Fruit fly (Drosophila melanogaster) whole organism, embryonic: ENCODE measurements around the gene Mpc1.

Experiments
- Aef1 ChIP-seq: fragments of 200-800 bp; sonication (Bioruptor generic); IDR thresholded peaks from 3 replicates; pipeline ENCODE4 v1.3.6; 2022; ENCODE audit warnings: missing biosample characterization, missing genetic modification characterization
- Asciz ChIP-seq: fragments of 200-800 bp; sonication (Bioruptor generic); optimal IDR thresholded peaks from 2 replicates; lab custom pipeline; 2017; ENCODE audit warnings: missing biosample characterization, mild to moderate bottlenecking, missing genetic modification characterization, missing genetic modification reagents
- B-H1 ChIP-seq: fragments of 200-800 bp; sonication (Bioruptor generic); IDR thresholded peaks from 3 replicates; pipeline ENCODE4 v1.3.6; 2022; ENCODE audit warnings: missing biosample characterization, missing genetic modification characterization
- C15 ChIP-seq: fragments of 200-800 bp; sonication (Bioruptor generic); IDR thresholded peaks from 3 replicates; pipeline ENCODE4 v1.3.6; 2022; ENCODE audit warnings: missing biosample characterization, missing genetic modification characterization
- CG10321 ChIP-seq: fragments of 200-800 bp; sonication (Bioruptor generic); IDR thresholded peaks from 2 replicates; pipeline ENCODE4 v1.3.6; 2022; ENCODE audit warnings: missing biosample characterization, missing genetic modification characterization
- CG11456 ChIP-seq: fragments of 200-800 bp; sonication (Bioruptor generic); IDR thresholded peaks from 3 replicates; pipeline ENCODE4 v1.3.6; 2022; ENCODE audit warnings: missing biosample characterization, missing genetic modification characterization
- CG11695 ChIP-seq: fragments of 200-800 bp; sonication (Bioruptor generic); IDR thresholded peaks from 3 replicates; pipeline ENCODE4 v1.3.6; 2022; ENCODE audit warnings: missing biosample characterization, missing genetic modification characterization
- CG12299 ChIP-seq: fragments of 200-800 bp; sonication (Bioruptor generic); optimal IDR thresholded peaks from 2 replicates; lab custom pipeline; 2018; ENCODE audit warnings: missing biosample characterization, mild to moderate bottlenecking, missing genetic modification characterization
- CG12744 ChIP-seq: fragments of 200-800 bp; sonication (Bioruptor generic); optimal IDR thresholded peaks from 2 replicates; lab custom pipeline; 2016; ENCODE audit warnings: missing biosample characterization, missing genetic modification characterization
- CG12769 ChIP-seq: fragments of 200-800 bp; sonication (Bioruptor generic); optimal IDR thresholded peaks from 2 replicates; lab custom pipeline; 2019; ENCODE audit warnings: missing biosample characterization, mild to moderate bottlenecking, missing genetic modification characterization, moderate library complexity
- CG16779 ChIP-seq: fragments of 200-800 bp; sonication (Bioruptor generic); IDR thresholded peaks from 2 replicates; pipeline ENCODE4 v1.3.6; 2022; ENCODE audit warnings: missing biosample characterization, missing genetic modification characterization
- CG17359 ChIP-seq: fragments of 200-800 bp; sonication (Bioruptor generic); optimal IDR thresholded peaks from 3 replicates; lab custom pipeline; 2018; ENCODE audit warnings: missing biosample characterization, mild to moderate bottlenecking, missing genetic modification characterization, moderate library complexity
- CG1792 ChIP-seq: fragments of 200-800 bp; sonication (Bioruptor generic); optimal IDR thresholded peaks from 2 replicates; lab custom pipeline; 2016; ENCODE audit warnings: missing biosample characterization, missing genetic modification characterization
- CG18262 ChIP-seq: fragments of 200-800 bp; optimal IDR thresholded peaks from 3 replicates; lab custom pipeline; 2019; ENCODE audit warnings: missing biosample characterization, mild to moderate bottlenecking, missing genetic modification characterization, moderate library complexity
- CG34376 ChIP-seq: fragments of 200-800 bp; sonication (Bioruptor generic); optimal IDR thresholded peaks from 2 replicates; lab custom pipeline; 2018; ENCODE audit warnings: missing biosample characterization, mild to moderate bottlenecking, missing genetic modification characterization
- CG4617 ChIP-seq: fragments of 200-800 bp; sonication (Bioruptor generic); optimal IDR thresholded peaks from 3 replicates; lab custom pipeline; 2016; ENCODE audit warnings: missing biosample characterization, missing genetic modification characterization, borderline replicate concordance
- CG6175 ChIP-seq: fragments of 200-800 bp; sonication (Bioruptor generic); IDR thresholded peaks from 3 replicates; pipeline ENCODE4 v1.3.6; 2022; ENCODE audit warnings: missing biosample characterization, missing genetic modification characterization
- CG6813 ChIP-seq: fragments of 200-800 bp; sonication (Bioruptor generic); optimal IDR thresholded peaks from 2 replicates; lab custom pipeline; 2017; ENCODE audit warnings: missing biosample characterization, missing genetic modification characterization, mild to moderate bottlenecking, moderate library complexity, missing genetic modification reagents
- D ChIP-seq, 2 experiments: fragments of 200-800 bp in 1 of 2; fragments of >200 bp in 1 of 2; sonication (Bioruptor generic) in 1 of 2; optimal IDR thresholded peaks; 2 replicates in 1 of 2; 3 replicates in 1 of 2; lab custom pipeline; 2017; ENCODE audit warnings: mild to moderate bottlenecking in 1 of 2, missing biosample characterization in 1 of 2, missing genetic modification characterization in 1 of 2, missing genetic modification reagents in 1 of 2
- D19B ChIP-seq: fragments of 200-800 bp; sonication (Bioruptor generic); optimal IDR thresholded peaks from 2 replicates; lab custom pipeline; 2017; ENCODE audit warnings: missing biosample characterization, mild to moderate bottlenecking, missing genetic modification characterization
- Deaf1 ChIP-seq: fragments of 200-800 bp; optimal IDR thresholded peaks from 3 replicates; lab custom pipeline; 2019; ENCODE audit warnings: missing biosample characterization, mild to moderate bottlenecking, missing genetic modification characterization, moderate library complexity
- Dek ChIP-seq: fragments of 200-800 bp; sonication (Bioruptor generic); optimal IDR thresholded peaks from 3 replicates; lab custom pipeline; 2019; ENCODE audit warnings: missing biosample characterization, mild to moderate bottlenecking, missing genetic modification characterization, moderate library complexity
- Ets65A ChIP-seq: fragments of 200-800 bp; sonication (Bioruptor generic); peaks from one replicate; lab custom pipeline; 2016; ENCODE audit warnings: missing biosample characterization, missing genetic modification characterization
- HmgZ ChIP-seq: fragments of 200-800 bp; sonication (Bioruptor generic); optimal IDR thresholded peaks from 2 replicates; lab custom pipeline; 2018; ENCODE audit warnings: missing biosample characterization, mild to moderate bottlenecking, missing genetic modification characterization
- Max ChIP-seq: fragments of 200-800 bp; sonication (Bioruptor generic); optimal IDR thresholded peaks from 2 replicates; lab custom pipeline; 2016; ENCODE audit warnings: missing biosample characterization, mild to moderate bottlenecking, missing genetic modification characterization
- Oli ChIP-seq: fragments of 200-800 bp; sonication (Bioruptor generic); optimal IDR thresholded peaks from 2 replicates; lab custom pipeline; 2018; ENCODE audit warnings: missing biosample characterization, mild to moderate bottlenecking, missing genetic modification characterization, moderate library complexity
- Opbp ChIP-seq: fragments of 200-800 bp; sonication (Bioruptor generic); IDR thresholded peaks from 3 replicates; pipeline ENCODE4 v1.3.6; 2022; ENCODE audit warnings: missing biosample characterization, missing genetic modification characterization; ENCODE audit not compliant: partially characterized antibody
- Trl ChIP-seq, 3 experiments: fragments of >200 bp in 2 of 3; fragments of 200-800 bp in 1 of 3; sonication (Bioruptor generic) in 1 of 3; optimal IDR thresholded peaks; 2 replicates in 1 of 3; 3 replicates in 2 of 3; lab custom pipeline; 2016 to 2017; ENCODE audit warnings: missing biosample characterization in 1 of 3, missing genetic modification characterization in 1 of 3
- ab ChIP-seq: fragments of 200-800 bp; sonication (Bioruptor generic); optimal IDR thresholded peaks from 2 replicates; lab custom pipeline; 2016; ENCODE audit warnings: missing biosample characterization, missing genetic modification characterization
- abd-A ChIP-seq: fragments of 200-800 bp; sonication (Bioruptor generic); optimal IDR thresholded peaks from 3 replicates; lab custom pipeline; 2019; ENCODE audit warnings: missing biosample characterization, mild to moderate bottlenecking, missing genetic modification characterization, moderate library complexity
- ac ChIP-seq: fragments of 200-800 bp; sonication (Bioruptor generic); optimal IDR thresholded peaks from 3 replicates; lab custom pipeline; 2017; ENCODE audit warnings: missing biosample characterization, mild to moderate bottlenecking, missing genetic modification characterization
- caup ChIP-seq: fragments of 200-800 bp; sonication (Bioruptor generic); optimal IDR thresholded peaks from 3 replicates; lab custom pipeline; 2017; ENCODE audit warnings: missing biosample characterization, mild to moderate bottlenecking, missing genetic modification characterization, moderate library complexity; ENCODE audit not compliant: severe bottlenecking
- gem ChIP-seq: fragments of 200-800 bp; sonication (Bioruptor generic); optimal IDR thresholded peaks from 2 replicates; lab custom pipeline; 2019; ENCODE audit warnings: missing biosample characterization, mild to moderate bottlenecking, missing genetic modification characterization, moderate library complexity
- klu ChIP-seq: fragments of 200-800 bp; sonication (Bioruptor generic); IDR thresholded peaks from 2 replicates; pipeline ENCODE4 v1.3.6; 2022; ENCODE audit warnings: missing biosample characterization, missing genetic modification characterization
- lbe ChIP-seq: fragments of 200-800 bp; sonication (Bioruptor generic); optimal IDR thresholded peaks from 2 replicates; lab custom pipeline; 2016; ENCODE audit warnings: missing biosample characterization, mild to moderate bottlenecking, missing genetic modification characterization
- mirr ChIP-seq: fragments of 200-800 bp; sonication (Bioruptor generic); optimal IDR thresholded peaks from 3 replicates; lab custom pipeline; 2018; ENCODE audit warnings: missing biosample characterization, mild to moderate bottlenecking, missing genetic modification characterization
- pita ChIP-seq: fragments of 200-800 bp; sonication (Bioruptor generic); optimal IDR thresholded peaks from 2 replicates; lab custom pipeline; 2017; ENCODE audit warnings: missing biosample characterization, mild to moderate bottlenecking, missing genetic modification characterization
- pzg ChIP-seq: fragments of 200-800 bp; sonication (Bioruptor generic); optimal IDR thresholded peaks from 3 replicates; lab custom pipeline; 2018; ENCODE audit warnings: missing biosample characterization, mild to moderate bottlenecking, missing genetic modification characterization, moderate library complexity
- sob ChIP-seq: fragments of 200-800 bp; sonication (Bioruptor generic); IDR thresholded peaks from 2 replicates; pipeline ENCODE4 v1.3.6; 2022; ENCODE audit warnings: missing biosample characterization, missing genetic modification characterization
- sug ChIP-seq: fragments of 200-800 bp; optimal IDR thresholded peaks from 2 replicates; lab custom pipeline; 2019; ENCODE audit warnings: missing biosample characterization, mild to moderate bottlenecking, missing genetic modification characterization, moderate library complexity
- tio ChIP-seq: fragments of 200-800 bp; sonication (Bioruptor generic); optimal IDR thresholded peaks from 2 replicates; lab custom pipeline; 2017; ENCODE audit warnings: missing biosample characterization, missing genetic modification characterization, inconsistent platforms
- tll ChIP-seq, 2 experiments: fragments of 200-800 bp in 1 of 2; fragments of >200 bp in 1 of 2; sonication (Bioruptor generic) in 1 of 2; optimal IDR thresholded peaks; 2 replicates each; lab custom pipeline; 2017 to 2019; ENCODE audit warnings: missing biosample characterization in 2 of 2, missing genetic modification characterization in 2 of 2, mild to moderate bottlenecking in 1 of 2, moderate library complexity in 1 of 2
- trem ChIP-seq: fragments of 200-800 bp; optimal IDR thresholded peaks from 3 replicates; lab custom pipeline; 2019; ENCODE audit warnings: missing biosample characterization, mild to moderate bottlenecking, missing genetic modification characterization, moderate library complexity
- z ChIP-seq: fragments of 200-800 bp; sonication (Bioruptor generic); IDR thresholded peaks from 3 replicates; pipeline ENCODE4 v1.3.6; 2022; ENCODE audit warnings: missing biosample characterization, missing genetic modification characterization

Mpc1 gene

dm6 chr3R:18928346-18928917 is at the start of gene Mpc1 (continued):
- TF ChIP-seq B-H1 (GFP tag; lab: Robert Waterston, UW) (no peak), sob (GFP tag; lab: Robert Waterston, UW) (peak; percentile 5; the same call in 1 of the 2 replicates), Dek (tag; lab: Kevin White, UChicago) (no peak), z (GFP tag; lab: Robert Waterston, UW) (no peak), CG6175 (GFP tag; lab: Robert Waterston, UW) (no peak), Aef1 (peak; percentile 8; the same call in 1 of the 3 replicates), trem (tag; lab: Kevin White, UChicago) (no peak), CG4617 (GFP tag; lab: Kevin White, UChicago) (peak; percentile 22), Opbp (GFP tag; lab: Robert Waterston, UW) (peak; percentile 84), caup (GFP tag; lab: Kevin White, UChicago) (no peak), CG11695 (GFP tag; lab: Robert Waterston, UW) (no peak), ab (GFP tag; lab: Kevin White, UChicago) (no peak), tll (GFP tag; optimal IDR thresholded peaks at IDR 0.05; lab: Kevin White, UChicago) (peak in 1 of 2 experiments; percentile 20), HmgZ (tag; lab: Kevin White, UChicago) (no peak), ac (GFP tag; lab: Kevin White, UChicago) (no peak), C15 (GFP tag; lab: Robert Waterston, UW) (no peak), sug (peak; percentile 22), Deaf1 (tag; lab: Kevin White, UChicago) (no peak), pita (GFP tag; lab: Kevin White, UChicago) (no peak), tio (GFP tag; lab: Kevin White, UChicago) (no peak), CG12299 (no peak), Oli (tag; lab: Kevin White, UChicago) (no peak), Max (GFP tag; lab: Kevin White, UChicago) (no peak), lbe (GFP tag; lab: Kevin White, UChicago) (no peak), D (optimal IDR thresholded peaks at IDR 0.05; lab: Kevin White, UChicago) (no peak), D (GFP tag; optimal IDR thresholded peaks at IDR 0.05; lab: Kevin White, UChicago) (no peak), CG34376 (GFP tag; lab: Kevin White, UChicago) (peak; percentile 29), klu (GFP tag; lab: Robert Waterston, UW) (no peak)

dm6 chr3R:18964819-18965218 is 36.4 kb upstream of the Mpc1 start:
- no peak for TF ChIP-seq gem (tag; lab: Kevin White, UChicago)
- peak; percentile 73 for TF ChIP-seq abd-A
- peak; percentile 71 for TF ChIP-seq Ets65A (GFP tag; lab: Kevin White, UChicago)
- 0 out of 3 replicates have a peak, but pooled peaks have one; percentile 31 for TF ChIP-seq CG11456 (GFP tag; lab: Robert Waterston, UW)
- peak; percentile 51 for TF ChIP-seq mirr (GFP tag; lab: Kevin White, UChicago)
- TF ChIP-seq CG12744 = no peak
- no peak for TF ChIP-seq CG17359 (tag; lab: Kevin White, UChicago)

dm6 chr3R:18949896-18950295 is 21.4 kb upstream of the Mpc1 start, which contains the start of gene CG43732:
Gene CG43732, plus strand, starts transcription at chr3R:18950196.
- TF ChIP-seq CG12769 (tag; lab: Kevin White, UChicago) (no peak), CG6813 (GFP tag; lab: Kevin White, UChicago) (no peak), abd-A (peak; percentile 8), Ets65A (GFP tag; lab: Kevin White, UChicago) (peak; percentile 70), Asciz (no peak), D19B (GFP tag; lab: Kevin White, UChicago) (no peak), CG16779 (GFP tag; lab: Robert Waterston, UW) (0 out of 2 replicates have a peak, but pooled peaks have one; percentile 10), CG1792 (no peak), CG18262 (tag; lab: Kevin White, UChicago) (no peak), CG10321 (GFP tag; lab: Robert Waterston, UW) (no peak), Deaf1 (tag; lab: Kevin White, UChicago) (peak; percentile 78), Trl (optimal IDR thresholded peaks at IDR 0.05; lab: Kevin White, UChicago) (peak in 1 of 2 experiments; percentile 14), Trl (GFP tag; optimal IDR thresholded peaks at IDR 0.05; lab: Kevin White, UChicago) (no peak), pzg (GFP tag; lab: Kevin White, UChicago) (no peak), CG12744 (no peak)
